Fruit fly (Drosophila melanogaster) whole organism, adult: ENCODE data around the gene CG31776.

Source experiments
- CG11617 ChIP-seq: fragments of 200-800 bp; sonication (Bioruptor generic); optimal IDR thresholded peaks from 2 replicates; lab custom pipeline; 2017; ENCODE audit warnings: mild to moderate bottlenecking, missing biosample characterization, missing genetic modification reagents, missing genetic modification characterization
- CG12768 ChIP-seq: fragments of 200-800 bp; sonication (Bioruptor generic); optimal IDR thresholded peaks from 2 replicates; lab custom pipeline; 2017; ENCODE audit warnings: missing biosample characterization, missing genetic modification characterization, mild to moderate bottlenecking, moderate library complexity, missing genetic modification reagents
- CG14711 ChIP-seq: fragments of 200-800 bp; sonication (Bioruptor generic); optimal IDR thresholded peaks from 2 replicates; lab custom pipeline; 2018; ENCODE audit warnings: missing biosample characterization, mild to moderate bottlenecking, missing genetic modification characterization, moderate library complexity
- CG1620 ChIP-seq: fragments of 200-800 bp; sonication (Bioruptor generic); optimal IDR thresholded peaks from 2 replicates; lab custom pipeline; 2016; ENCODE audit warnings: missing biosample characterization, missing genetic modification characterization
- CG33017 ChIP-seq: fragments of 200-800 bp; sonication (Bioruptor generic); optimal IDR thresholded peaks from 2 replicates; lab custom pipeline; 2018; ENCODE audit warnings: missing biosample characterization, mild to moderate bottlenecking, missing genetic modification characterization, moderate library complexity
- CG5204 ChIP-seq: fragments of 200-800 bp; sonication (Bioruptor generic); optimal IDR thresholded peaks from 2 replicates; lab custom pipeline; 2016; ENCODE audit warnings: missing biosample characterization, missing genetic modification characterization
- CG7045 ChIP-seq: fragments of 200-800 bp; sonication (Bioruptor generic); optimal IDR thresholded peaks from 2 replicates; lab custom pipeline; 2017; ENCODE audit warnings: missing biosample characterization, mild to moderate bottlenecking, missing genetic modification characterization
- CG7101 ChIP-seq: fragments of 200-800 bp; sonication (Bioruptor generic); optimal IDR thresholded peaks from 2 replicates; lab custom pipeline; 2018; ENCODE audit warnings: missing biosample characterization, mild to moderate bottlenecking, missing genetic modification characterization, moderate library complexity
- Clk ChIP-seq: fragments of 200-800 bp; sonication (Bioruptor generic); optimal IDR thresholded peaks from 2 replicates; lab custom pipeline; 2017; ENCODE audit warnings: missing biosample characterization, missing genetic modification characterization
- Crg-1 ChIP-seq: fragments of 200-800 bp; sonication (Bioruptor generic); optimal IDR thresholded peaks from 2 replicates; lab custom pipeline; 2016; ENCODE audit warnings: missing biosample characterization, missing genetic modification characterization
- Hr96 ChIP-seq: fragments of 200-800 bp; sonication (Bioruptor generic); optimal IDR thresholded peaks from 2 replicates; lab custom pipeline; 2016; ENCODE audit warnings: missing biosample characterization, missing genetic modification characterization
- Mnt ChIP-seq: fragments of 200-800 bp; sonication (Bioruptor generic); optimal IDR thresholded peaks from 2 replicates; lab custom pipeline; 2016; ENCODE audit warnings: missing biosample characterization, mild to moderate bottlenecking, missing genetic modification characterization
- bab1 ChIP-seq: fragments of 200-800 bp; sonication (Bioruptor generic); optimal IDR thresholded peaks from 3 replicates; lab custom pipeline; 2019; ENCODE audit warnings: missing biosample characterization, mild to moderate bottlenecking, missing genetic modification characterization, moderate library complexity
- cic ChIP-seq: fragments of 200-800 bp; sonication (Bioruptor generic); optimal IDR thresholded peaks from 2 replicates; lab custom pipeline; 2017; ENCODE audit warnings: missing biosample characterization, mild to moderate bottlenecking, missing genetic modification characterization, moderate library complexity
- cnc ChIP-seq, 2 experiments: fragments of >200 bp; optimal IDR thresholded peaks; 2 replicates each; lab custom pipeline; 2017
- kay ChIP-seq: fragments of 200-800 bp; sonication (Bioruptor generic); peaks from one replicate; lab custom pipeline; 2016; ENCODE audit warnings: missing biosample characterization, missing genetic modification characterization, borderline replicate concordance
- ovo ChIP-seq: fragments of 200-800 bp; sonication (Bioruptor generic); optimal IDR thresholded peaks from 2 replicates; lab custom pipeline; 2016; ENCODE audit warnings: missing biosample characterization, missing genetic modification characterization
- pad ChIP-seq: fragments of 200-800 bp; sonication (Bioruptor generic); optimal IDR thresholded peaks from 3 replicates; lab custom pipeline; 2017; ENCODE audit warnings: missing biosample characterization, missing genetic modification characterization, mild to moderate bottlenecking, moderate library complexity, missing genetic modification reagents
- tj ChIP-seq: fragments of 200-800 bp; sonication (Bioruptor generic); optimal IDR thresholded peaks from 3 replicates; lab custom pipeline; 2017; ENCODE audit warnings: missing biosample characterization, mild to moderate bottlenecking, missing genetic modification characterization, moderate library complexity
- toe ChIP-seq: fragments of 200-800 bp; sonication (Bioruptor generic); optimal IDR thresholded peaks from 2 replicates; lab custom pipeline; 2016; ENCODE audit warnings: missing biosample characterization, missing genetic modification characterization

Gene CG31776

DNA sequence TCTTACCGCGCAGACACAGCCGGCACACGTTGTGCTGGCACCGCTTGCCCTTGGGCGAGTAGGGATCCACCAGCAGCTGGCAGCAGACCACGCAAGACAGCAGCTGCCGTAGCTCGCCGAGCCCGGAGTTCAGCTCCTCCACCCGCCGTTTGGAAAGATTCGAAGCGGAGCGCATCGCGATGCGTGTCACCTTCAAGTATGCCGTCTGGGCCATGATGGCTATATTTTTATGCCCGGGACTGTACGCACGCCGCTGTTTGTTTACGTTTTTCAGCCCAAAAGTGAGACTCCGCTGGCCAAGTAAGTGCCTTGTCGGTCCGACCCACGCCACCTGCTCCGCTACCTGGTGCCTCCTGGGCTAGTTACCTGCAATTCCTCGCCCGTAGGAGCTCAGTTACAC lies 4.6 kb upstream of the CG31776 start:
- TF ChIP-seq CG5204 (GFP tag; lab: Kevin White, UChicago), result no peak
- no peak for TF ChIP-seq ovo
- no peak for TF ChIP-seq pad (GFP tag; lab: Kevin White, UChicago)
- TF ChIP-seq CG14711 (tag; lab: Kevin White, UChicago), result no peak
- TF ChIP-seq bab1 (GFP tag; lab: Kevin White, UChicago), result no peak
- no peak for TF ChIP-seq kay (GFP tag; lab: Kevin White, UChicago)
- no peak for TF ChIP-seq Mnt
- no peak for TF ChIP-seq CG12768 (GFP tag; lab: Kevin White, UChicago)
- TF ChIP-seq CG7101, result no peak
- TF ChIP-seq toe (GFP tag; lab: Kevin White, UChicago), result no peak
- TF ChIP-seq cic (GFP tag; lab: Kevin White, UChicago), result no peak
- TF ChIP-seq Clk (GFP tag; lab: Kevin White, UChicago), result no peak
- TF ChIP-seq CG7045 (GFP tag; lab: Kevin White, UChicago), result no peak
- no peak for TF ChIP-seq CG1620 (GFP tag; lab: Kevin White, UChicago)
- no peak for TF ChIP-seq CG11617 (GFP tag; lab: Kevin White, UChicago)
- no peak for TF ChIP-seq tj (GFP tag; lab: Kevin White, UChicago)
- no peak for TF ChIP-seq Hr96 (GFP tag; lab: Kevin White, UChicago)
- no peak for TF ChIP-seq cnc (optimal IDR thresholded peaks at IDR 0.05; lab: Kevin White, UChicago)
- TF ChIP-seq Crg-1 (GFP tag; lab: Kevin White, UChicago), result no peak
- TF ChIP-seq CG33017 (tag; lab: Kevin White, UChicago), result no peak

DNA sequence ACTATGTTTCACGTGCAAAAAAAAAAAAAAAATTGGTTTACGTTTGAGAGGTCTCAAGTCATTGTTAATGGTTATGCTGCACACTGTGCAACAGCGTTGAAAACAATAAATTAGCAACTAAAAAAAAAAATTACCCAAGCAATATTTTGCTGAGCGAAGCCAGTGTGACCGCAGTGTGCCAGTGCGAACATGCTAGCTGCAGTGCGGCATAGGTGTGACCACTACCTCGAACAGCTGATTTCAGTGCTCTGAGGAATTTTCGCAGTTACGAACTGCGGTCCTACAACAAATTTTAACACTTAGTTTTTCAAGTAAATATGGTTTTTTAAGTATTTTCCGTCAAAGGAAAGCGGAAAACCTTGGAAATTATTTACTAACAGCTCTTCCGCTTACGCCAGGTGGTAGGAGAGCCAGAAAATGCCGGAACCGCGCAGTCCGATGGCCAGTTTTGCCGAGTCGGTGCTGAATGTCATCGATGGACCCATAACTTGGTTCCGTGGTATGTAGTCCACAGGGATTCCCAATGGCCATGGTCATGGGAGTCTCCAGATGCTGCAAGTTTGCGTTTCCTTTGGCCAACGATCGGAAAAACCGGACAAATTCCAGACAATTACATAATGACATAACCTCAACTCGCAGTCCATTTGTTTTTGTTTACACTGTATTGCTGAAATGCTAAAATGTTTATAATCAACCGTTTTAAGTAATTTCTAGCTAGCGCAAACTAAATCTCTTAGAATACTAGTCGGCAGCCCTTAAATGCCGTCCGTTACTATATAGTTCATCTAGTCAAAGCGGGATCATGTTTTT lies 3.9 kb upstream of the CG31776 start, which contains the start of the genes msl-2 and ND-PDSW:
msl-2 (minus strand) TSS at position 195 of the 810 bp plus-strand sequence.
ND-PDSW (plus strand) TSS at position 240 of the 810 bp plus-strand sequence.
- no peak for TF ChIP-seq Clk (GFP tag; lab: Kevin White, UChicago)
- no peak for TF ChIP-seq pad (GFP tag; lab: Kevin White, UChicago)
- TF ChIP-seq Mnt, result peak; percentile 32
- no peak for TF ChIP-seq ovo
- TF ChIP-seq Crg-1 (GFP tag; lab: Kevin White, UChicago), result no peak
- no peak for TF ChIP-seq cic (GFP tag; lab: Kevin White, UChicago)
- peak; percentile 27 for TF ChIP-seq tj (GFP tag; lab: Kevin White, UChicago)
- TF ChIP-seq kay (GFP tag; lab: Kevin White, UChicago), result no peak
- no peak for TF ChIP-seq CG11617 (GFP tag; lab: Kevin White, UChicago)
- TF ChIP-seq Hr96 (GFP tag; lab: Kevin White, UChicago), result no peak
- no peak for TF ChIP-seq CG7101
- no peak for TF ChIP-seq CG7045 (GFP tag; lab: Kevin White, UChicago)
- no peak for TF ChIP-seq CG14711 (tag; lab: Kevin White, UChicago)
- TF ChIP-seq cnc (optimal IDR thresholded peaks at IDR 0.05; lab: Kevin White, UChicago), result no peak
- no peak for TF ChIP-seq CG5204 (GFP tag; lab: Kevin White, UChicago)
- no peak for TF ChIP-seq bab1 (GFP tag; lab: Kevin White, UChicago)

DNA sequence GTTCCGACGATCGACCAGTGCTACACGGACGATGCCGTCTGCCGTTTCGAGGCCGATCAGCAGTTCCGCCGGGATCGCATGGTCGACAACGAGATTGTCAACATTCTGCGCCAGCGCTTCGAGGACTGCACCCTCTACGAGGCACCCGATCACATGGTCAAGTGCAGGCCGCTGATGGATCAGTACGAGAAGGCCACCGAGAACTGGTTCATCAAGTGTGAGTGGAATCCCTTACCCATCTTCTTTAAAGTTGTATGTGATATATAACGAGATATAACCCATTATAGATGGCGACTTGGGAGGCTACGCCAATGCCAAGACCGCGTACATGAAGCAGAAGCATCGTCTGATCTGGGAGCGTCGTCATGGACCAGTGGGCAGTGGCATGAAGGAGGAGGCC lies 3.1 kb upstream of the CG31776 start:
- TF ChIP-seq CG5204 (GFP tag; lab: Kevin White, UChicago), result no peak
- no peak for TF ChIP-seq CG7045 (GFP tag; lab: Kevin White, UChicago)
- no peak for TF ChIP-seq Clk (GFP tag; lab: Kevin White, UChicago)
- no peak for TF ChIP-seq kay (GFP tag; lab: Kevin White, UChicago)
- TF ChIP-seq bab1 (GFP tag; lab: Kevin White, UChicago), result no peak
- TF ChIP-seq CG33017 (tag; lab: Kevin White, UChicago), result no peak
- no peak for TF ChIP-seq CG7101
- no peak for TF ChIP-seq CG11617 (GFP tag; lab: Kevin White, UChicago)

DNA sequence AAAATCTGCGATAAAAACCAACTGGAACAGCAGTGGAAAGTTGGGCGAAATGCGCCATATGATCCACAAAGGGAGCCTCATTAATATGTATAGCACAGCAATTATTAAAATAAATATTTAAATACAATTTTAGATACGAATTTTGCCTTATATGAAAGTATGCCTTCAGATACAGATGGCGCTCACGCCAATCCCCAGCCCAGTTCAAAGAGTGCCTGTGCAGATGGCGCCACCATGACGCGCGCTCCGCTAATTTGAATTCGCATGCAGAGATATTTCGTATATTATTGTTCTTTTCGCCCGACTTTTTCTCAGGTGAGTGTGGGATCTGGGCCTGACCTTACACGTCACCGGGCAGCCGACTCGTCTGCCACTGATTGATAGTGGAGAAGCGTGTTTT lies 2.3 kb downstream of the CG31776 start, which contains the start of gene Pgant4:
Pgant4 (plus strand) TSS at position 362 of the 400 bp plus-strand sequence.
- TF ChIP-seq Hr96 (GFP tag; lab: Kevin White, UChicago) (peak; percentile 49), CG7101 (peak; percentile 44), CG7045 (GFP tag; lab: Kevin White, UChicago) (no peak), CG1620 (GFP tag; lab: Kevin White, UChicago) (peak; percentile 73), CG5204 (GFP tag; lab: Kevin White, UChicago) (no peak), CG33017 (tag; lab: Kevin White, UChicago) (no peak), CG14711 (tag; lab: Kevin White, UChicago) (no peak), CG12768 (GFP tag; lab: Kevin White, UChicago) (no peak), Crg-1 (GFP tag; lab: Kevin White, UChicago) (no peak), pad (GFP tag; lab: Kevin White, UChicago) (peak; percentile 1), bab1 (GFP tag; lab: Kevin White, UChicago) (no peak), CG11617 (GFP tag; lab: Kevin White, UChicago) (no peak), toe (GFP tag; lab: Kevin White, UChicago) (no peak), Clk (GFP tag; lab: Kevin White, UChicago) (no peak), cnc (optimal IDR thresholded peaks at IDR 0.05; lab: Kevin White, UChicago) (no peak), Mnt (peak; percentile 33), kay (GFP tag; lab: Kevin White, UChicago) (no peak), ovo (no peak), tj (GFP tag; lab: Kevin White, UChicago) (no peak), cic (GFP tag; lab: Kevin White, UChicago) (no peak)

DNA sequence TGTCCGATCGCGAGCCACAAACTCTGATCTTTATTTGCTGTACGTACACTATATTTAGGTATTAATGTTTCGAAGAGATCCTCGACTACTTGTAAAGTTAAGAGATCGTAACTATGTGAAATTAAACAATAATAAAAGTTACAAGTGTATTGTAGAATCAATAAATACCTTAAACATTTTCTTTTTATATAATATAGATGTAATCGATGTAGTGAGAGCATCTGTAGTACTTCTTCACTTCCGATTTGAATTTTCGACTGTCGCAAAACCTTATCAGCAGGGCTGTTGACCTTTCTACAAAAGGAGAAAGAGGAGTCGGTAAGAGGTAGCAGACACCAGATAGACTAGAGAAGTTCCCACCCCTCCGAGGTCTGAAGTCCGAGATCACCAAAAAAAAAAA lies 5.2 kb downstream of the CG31776 start:
- TF ChIP-seq Hr96 (GFP tag; lab: Kevin White, UChicago) (no peak), CG11617 (GFP tag; lab: Kevin White, UChicago) (no peak), kay (GFP tag; lab: Kevin White, UChicago) (no peak), CG7045 (GFP tag; lab: Kevin White, UChicago) (no peak), pad (GFP tag; lab: Kevin White, UChicago) (no peak), CG5204 (GFP tag; lab: Kevin White, UChicago) (no peak), CG1620 (GFP tag; lab: Kevin White, UChicago) (no peak), Crg-1 (GFP tag; lab: Kevin White, UChicago) (no peak), cnc (optimal IDR thresholded peaks at IDR 0.05; lab: Kevin White, UChicago) (no peak), bab1 (GFP tag; lab: Kevin White, UChicago) (no peak), Clk (GFP tag; lab: Kevin White, UChicago) (no peak), CG14711 (tag; lab: Kevin White, UChicago) (no peak), CG7101 (no peak), Mnt (no peak), toe (GFP tag; lab: Kevin White, UChicago) (no peak), tj (GFP tag; lab: Kevin White, UChicago) (no peak), CG33017 (tag; lab: Kevin White, UChicago) (no peak), CG12768 (GFP tag; lab: Kevin White, UChicago) (no peak), cic (GFP tag; lab: Kevin White, UChicago) (no peak)
